Fruit fly (Drosophila melanogaster) whole organism, embryonic: ENCODE results near the gene Arl5.

Experiments
- Abd-B ChIP-seq: fragments of 200-800 bp; sonication (Bioruptor generic); optimal IDR thresholded peaks from 2 replicates; lab custom pipeline; 2018; ENCODE audit warnings: missing biosample characterization, mild to moderate bottlenecking, missing genetic modification characterization, moderate library complexity
- B-H1 ChIP-seq: fragments of 200-800 bp; sonication (Bioruptor generic); IDR thresholded peaks from 3 replicates; pipeline ENCODE4 v1.3.6; 2022; ENCODE audit warnings: missing biosample characterization, missing genetic modification characterization
- BEAF-32 ChIP-seq: fragments of 200-800 bp; sonication (Bioruptor generic); optimal IDR thresholded peaks from 3 replicates; lab custom pipeline; 2017; ENCODE audit warnings: missing biosample characterization, missing genetic modification characterization, mild to moderate bottlenecking, moderate library complexity, missing genetic modification reagents
- Bdp1 ChIP-seq: fragments of 200-800 bp; sonication (Bioruptor generic); optimal IDR thresholded peaks from 3 replicates; lab custom pipeline; 2016; ENCODE audit warnings: missing biosample characterization, missing genetic modification characterization
- CG10209 ChIP-seq: fragments of 200-800 bp; sonication (Bioruptor generic); optimal IDR thresholded peaks from 3 replicates; lab custom pipeline; 2017; ENCODE audit warnings: missing biosample characterization, mild to moderate bottlenecking, missing genetic modification characterization, missing genetic modification reagents
- CG11085 ChIP-seq: fragments of 200-800 bp; sonication (Bioruptor generic); IDR thresholded peaks from 2 replicates; pipeline ENCODE4 v1.3.6; 2022; ENCODE audit warnings: missing biosample characterization, missing genetic modification characterization
- CG13424 ChIP-seq: fragments of 200-800 bp; sonication (Bioruptor generic); optimal IDR thresholded peaks from 2 replicates; lab custom pipeline; 2019; ENCODE audit warnings: missing biosample characterization, mild to moderate bottlenecking, missing genetic modification characterization, moderate library complexity
- CG14014 ChIP-seq: fragments of 200-800 bp; sonication (Bioruptor generic); IDR thresholded peaks from 2 replicates; pipeline ENCODE4 v1.3.6; 2022; ENCODE audit warnings: missing biosample characterization, missing genetic modification characterization
- CG15514 ChIP-seq: fragments of 200-800 bp; sonication (Bioruptor generic); optimal IDR thresholded peaks from 3 replicates; lab custom pipeline; 2017; ENCODE audit warnings: missing biosample characterization, missing genetic modification characterization, mild to moderate bottlenecking, moderate library complexity, missing genetic modification reagents
- CG2678 ChIP-seq: fragments of 200-800 bp; sonication (Bioruptor generic); optimal IDR thresholded peaks from 3 replicates; lab custom pipeline; 2019; ENCODE audit warnings: missing biosample characterization, mild to moderate bottlenecking, missing genetic modification characterization, moderate library complexity
- CG3065 ChIP-seq: fragments of 200-800 bp; sonication (Bioruptor generic); optimal IDR thresholded peaks from 2 replicates; lab custom pipeline; 2016; ENCODE audit warnings: missing biosample characterization, missing genetic modification characterization
- CG4617 ChIP-seq: fragments of 200-800 bp; sonication (Bioruptor generic); optimal IDR thresholded peaks from 3 replicates; lab custom pipeline; 2016; ENCODE audit warnings: missing biosample characterization, missing genetic modification characterization, borderline replicate concordance
- CG4730 ChIP-seq: fragments of 200-800 bp; sonication (Bioruptor generic); IDR thresholded peaks from 2 replicates; pipeline ENCODE4 v1.3.6; 2022; ENCODE audit warnings: missing biosample characterization, missing genetic modification characterization
- CG7786 ChIP-seq: fragments of 200-800 bp; sonication (Bioruptor generic); optimal IDR thresholded peaks from 2 replicates; lab custom pipeline; 2016; ENCODE audit warnings: missing biosample characterization, missing genetic modification characterization
- CG7839 ChIP-seq: fragments of 200-800 bp; sonication (Bioruptor generic); optimal IDR thresholded peaks from 3 replicates; lab custom pipeline; 2018; ENCODE audit warnings: missing biosample characterization, mild to moderate bottlenecking, missing genetic modification characterization, moderate library complexity
- CG8359 ChIP-seq: fragments of 200-800 bp; sonication (Bioruptor generic); optimal IDR thresholded peaks from 2 replicates; lab custom pipeline; 2017; ENCODE audit warnings: missing biosample characterization, mild to moderate bottlenecking, missing genetic modification characterization, borderline replicate concordance
- CG9609 ChIP-seq: fragments of 200-800 bp; sonication (Bioruptor generic); optimal IDR thresholded peaks from 3 replicates; lab custom pipeline; 2016; ENCODE audit warnings: missing biosample characterization, missing genetic modification characterization
- D19B ChIP-seq: fragments of 200-800 bp; sonication (Bioruptor generic); optimal IDR thresholded peaks from 2 replicates; lab custom pipeline; 2017; ENCODE audit warnings: missing biosample characterization, mild to moderate bottlenecking, missing genetic modification characterization
- Dip3 ChIP-seq: fragments of 200-800 bp; sonication (Bioruptor generic); optimal IDR thresholded peaks from 3 replicates; lab custom pipeline; 2016; ENCODE audit warnings: missing biosample characterization, missing genetic modification characterization
- Doc2 ChIP-seq: fragments of 200-800 bp; sonication (Bioruptor generic); IDR thresholded peaks from 2 replicates; pipeline ENCODE4 v1.3.6; 2022; ENCODE audit warnings: missing biosample characterization, missing genetic modification characterization
- Dref ChIP-seq: fragments of 200-800 bp; sonication (Bioruptor generic); IDR thresholded peaks from 2 replicates; pipeline ENCODE4 v1.3.6; 2022; ENCODE audit warnings: missing biosample characterization, missing genetic modification characterization
- Gug ChIP-seq: fragments of 200-800 bp; sonication (Bioruptor generic); IDR thresholded peaks from 4 replicates; pipeline ENCODE4 v1.3.6; 2022; ENCODE audit warnings: missing biosample characterization, missing genetic modification characterization
- H2.0 ChIP-seq: fragments of 200-800 bp; sonication (Bioruptor generic); IDR thresholded peaks from 2 replicates; pipeline ENCODE4 v1.3.6; 2022; ENCODE audit warnings: missing biosample characterization, missing genetic modification characterization
- Hmx ChIP-seq: fragments of 200-800 bp; sonication (Bioruptor generic); optimal IDR thresholded peaks from 2 replicates; lab custom pipeline; 2016; ENCODE audit warnings: missing biosample characterization, missing genetic modification characterization
- Hsf ChIP-seq: fragments of 200-800 bp; sonication (Bioruptor generic); optimal IDR thresholded peaks from 3 replicates; lab custom pipeline; 2016; ENCODE audit warnings: missing biosample characterization, missing genetic modification characterization
- NC2α ChIP-seq: fragments of 200-800 bp; sonication (Bioruptor generic); optimal IDR thresholded peaks from 2 replicates; lab custom pipeline; 2016; ENCODE audit warnings: missing biosample characterization, missing genetic modification characterization
- Pdp1 ChIP-seq, 2 experiments: fragments of 200-800 bp; sonication (Bioruptor generic); optimal IDR thresholded peaks; 3 replicates each; lab custom pipeline; 2016; ENCODE audit warnings: missing biosample characterization in 2 of 2, missing genetic modification characterization in 2 of 2, mild to moderate bottlenecking in 1 of 2, moderate library complexity in 1 of 2
- Trl ChIP-seq, 3 experiments: fragments of >200 bp in 2 of 3; fragments of 200-800 bp in 1 of 3; sonication (Bioruptor generic) in 1 of 3; optimal IDR thresholded peaks; 2 replicates in 1 of 3; 3 replicates in 2 of 3; lab custom pipeline; 2016 to 2017; ENCODE audit warnings: missing biosample characterization in 1 of 3, missing genetic modification characterization in 1 of 3
- Usf ChIP-seq: fragments of 200-800 bp; sonication (Bioruptor generic); optimal IDR thresholded peaks from 2 replicates; lab custom pipeline; 2017; ENCODE audit warnings: missing genotype, missing biosample characterization, missing genetic modification characterization
- YL-1 ChIP-seq: fragments of 200-800 bp; sonication (Bioruptor generic); optimal IDR thresholded peaks from 3 replicates; lab custom pipeline; 2017; ENCODE audit warnings: missing biosample characterization, mild to moderate bottlenecking, missing genetic modification characterization
- ara ChIP-seq: fragments of 200-800 bp; sonication (Bioruptor generic); IDR thresholded peaks from 2 replicates; pipeline ENCODE4 v1.3.6; 2022; ENCODE audit warnings: missing biosample characterization, missing genetic modification characterization
- ase ChIP-seq: fragments of 200-800 bp; sonication (Bioruptor generic); IDR thresholded peaks from 3 replicates; pipeline ENCODE4 v1.3.6; 2022; ENCODE audit warnings: missing biosample characterization, missing genetic modification characterization
- bcd ChIP-seq: fragments of 200-800 bp; sonication (Bioruptor generic); optimal IDR thresholded peaks from 2 replicates; lab custom pipeline; 2017; ENCODE audit warnings: missing biosample characterization, mild to moderate bottlenecking, missing genetic modification characterization
- bowl ChIP-seq: fragments of 200-800 bp; sonication (Bioruptor generic); IDR thresholded peaks from 2 replicates; pipeline ENCODE4 v1.3.6; 2022; ENCODE audit warnings: missing biosample characterization, missing genetic modification characterization
- cas ChIP-seq: fragments of 200-800 bp; sonication (Bioruptor generic); IDR thresholded peaks from 2 replicates; pipeline ENCODE4 v1.3.6; 2022; ENCODE audit warnings: missing biosample characterization, missing genetic modification characterization
- dm ChIP-seq: fragments of 200-800 bp; sonication (Bioruptor generic); optimal IDR thresholded peaks from 3 replicates; lab custom pipeline; 2016; ENCODE audit warnings: missing biosample characterization, missing genetic modification characterization
- dmrt99B ChIP-seq: fragments of 200-800 bp; sonication (Bioruptor generic); optimal IDR thresholded peaks from 2 replicates; lab custom pipeline; 2018; ENCODE audit warnings: missing biosample characterization, mild to moderate bottlenecking, missing genetic modification characterization, moderate library complexity
- fd64A ChIP-seq: fragments of 200-800 bp; sonication (Bioruptor generic); optimal IDR thresholded peaks from 3 replicates; lab custom pipeline; 2018; ENCODE audit warnings: missing biosample characterization, mild to moderate bottlenecking, missing genetic modification characterization
- grau ChIP-seq: fragments of 200-800 bp; optimal IDR thresholded peaks from 3 replicates; lab custom pipeline; 2019; ENCODE audit warnings: missing biosample characterization, mild to moderate bottlenecking, missing genetic modification characterization, moderate library complexity
- jumu ChIP-seq: fragments of 200-800 bp; sonication (Bioruptor generic); optimal IDR thresholded peaks from 3 replicates; lab custom pipeline; 2016; ENCODE audit warnings: missing biosample characterization, missing genetic modification characterization
- nom ChIP-seq: fragments of 200-800 bp; sonication (Bioruptor generic); optimal IDR thresholded peaks from 2 replicates; lab custom pipeline; 2017; ENCODE audit warnings: missing biosample characterization, missing genetic modification characterization, mild to moderate bottlenecking, moderate library complexity, missing genetic modification reagents
- odd ChIP-seq: fragments of 200-800 bp; sonication (Bioruptor generic); optimal IDR thresholded peaks from 2 replicates; lab custom pipeline; 2017; ENCODE audit warnings: missing biosample characterization, mild to moderate bottlenecking, missing genetic modification characterization
- p53 ChIP-seq: fragments of 200-800 bp; sonication (Bioruptor generic); optimal IDR thresholded peaks from 2 replicates; lab custom pipeline; 2016; ENCODE audit warnings: missing biosample characterization, missing genetic modification characterization
- pnt ChIP-seq: fragments of 200-800 bp; sonication (Bioruptor generic); optimal IDR thresholded peaks from 3 replicates; lab custom pipeline; 2016; ENCODE audit warnings: missing biosample characterization, missing genetic modification characterization
- row ChIP-seq: fragments of 200-800 bp; sonication (Bioruptor generic); IDR thresholded peaks from 3 replicates; pipeline ENCODE4 v1.3.6; 2022; ENCODE audit warnings: missing biosample characterization, missing genetic modification characterization
- sim ChIP-seq: fragments of 200-800 bp; sonication (Bioruptor generic); IDR thresholded peaks from 2 replicates; pipeline ENCODE4 v1.3.6; 2022; ENCODE audit warnings: missing biosample characterization, missing genetic modification characterization
- slou ChIP-seq: fragments of 200-800 bp; sonication (Bioruptor generic); optimal IDR thresholded peaks from 3 replicates; lab custom pipeline; 2016; ENCODE audit warnings: missing biosample characterization, missing genetic modification characterization
- sna ChIP-seq: fragments of 200-800 bp; sonication (Bioruptor generic); IDR thresholded peaks from 2 replicates; pipeline ENCODE4 v1.3.6; 2022; ENCODE audit warnings: missing biosample characterization, missing genetic modification characterization; ENCODE audit not compliant: partially characterized antibody
- twi ChIP-seq: fragments of 200-800 bp; optimal IDR thresholded peaks from 2 replicates; lab custom pipeline; 2019; ENCODE audit warnings: missing biosample characterization, mild to moderate bottlenecking, missing genetic modification characterization, moderate library complexity

Arl5 gene

dm6 chr3L:8289336-8290258 lies 10.0 kb downstream of the Arl5 start, which contains the start of gene cert (continued):
- TF ChIP-seq D19B (GFP tag; lab: Kevin White, UChicago) (no peak), dmrt99B (tag; lab: Kevin White, UChicago) (no peak), nom (GFP tag; lab: Kevin White, UChicago) (peak; percentile 26), bowl (GFP tag; lab: Robert Waterston, UW) (no peak), CG10209 (GFP tag; lab: Kevin White, UChicago) (no peak), jumu (GFP tag; lab: Kevin White, UChicago) (no peak), Hmx (GFP tag; lab: Kevin White, UChicago) (no peak), odd (GFP tag; lab: Kevin White, UChicago) (no peak), dm (GFP tag; lab: Kevin White, UChicago) (no peak), Usf (GFP tag; lab: Kevin White, UChicago) (no peak), BEAF-32 (GFP tag; lab: Kevin White, UChicago) (peak; percentile 93), row (GFP tag; lab: Robert Waterston, UW) (peak; percentile 53), CG9609 (GFP tag; lab: Kevin White, UChicago) (no peak), CG4730 (GFP tag; lab: Robert Waterston, UW) (no peak), YL-1 (GFP tag; lab: Kevin White, UChicago) (peak; percentile 52), slou (GFP tag; lab: Kevin White, UChicago) (no peak), CG15514 (GFP tag; lab: Kevin White, UChicago) (peak; percentile 72), Hsf (GFP tag; lab: Kevin White, UChicago) (peak; percentile 34), Bdp1 (peak; percentile 52), pnt (GFP tag; lab: Kevin White, UChicago) (no peak), CG13424 (tag; lab: Kevin White, UChicago) (no peak), cas (GFP tag; lab: Robert Waterston, UW) (no peak), grau (tag; lab: Kevin White, UChicago) (peak; percentile 29), Abd-B (peak; percentile 16), CG8359 (GFP tag; lab: Kevin White, UChicago) (no peak), Dip3 (peak; percentile 22), ara (GFP tag; lab: Robert Waterston, UW) (no peak), H2.0 (GFP tag; lab: Robert Waterston, UW) (no peak), CG14014 (GFP tag; lab: Robert Waterston, UW) (no peak), ase (no peak), Pdp1 (GFP tag; optimal IDR thresholded peaks at IDR 0.05; lab: Kevin White, UChicago) (peak in 1 of 2 experiments; percentile 74), Dref (peak; percentile 91), Gug (GFP tag; lab: Robert Waterston, UW) (no peak), CG3065 (GFP tag; lab: Kevin White, UChicago) (no peak), sna (GFP tag; lab: Robert Waterston, UW) (peak; percentile 87), CG7839 (tag; lab: Kevin White, UChicago) (peak; percentile 16), sim (no peak), B-H1 (no peak), CG11085 (GFP tag; lab: Robert Waterston, UW) (no peak), Trl (optimal IDR thresholded peaks at IDR 0.05; lab: Kevin White, UChicago) (no peak), Trl (GFP tag; optimal IDR thresholded peaks at IDR 0.05; lab: Kevin White, UChicago) (peak; percentile 4), CG4617 (GFP tag; lab: Kevin White, UChicago) (peak; percentile 37), twi (no peak), fd64A (no peak), NC2α (GFP tag; lab: Kevin White, UChicago) (no peak), p53 (GFP tag; lab: Kevin White, UChicago) (peak; percentile 38), CG7786 (GFP tag; lab: Kevin White, UChicago) (peak; percentile 36), CG2678 (no peak), bcd (GFP tag; lab: Kevin White, UChicago) (peak; percentile 18), Doc2 (GFP tag; lab: Robert Waterston, UW) (no peak)
